Fruit fly (Drosophila melanogaster): Measurements from ENCODE around the gene Axud1.

Gene Axud1

dm6 chr2L:2380805-2381204 lies 15.7 kb downstream of the Axud1 start, which contains the start of gene Eogt (continued):
- TF ChIP-seq pho (GFP tag; optimal IDR thresholded peaks at IDR 0.05) = peak; percentile 76
- TF ChIP-seq Hmx (GFP tag; optimal IDR thresholded peaks at IDR 0.05) = peak; percentile 5
- peak; percentile 43 for TF ChIP-seq CG6765 (GFP tag; optimal IDR thresholded peaks at IDR 0.05)
- TF ChIP-seq CG9437 (GFP tag; optimal IDR thresholded peaks at IDR 0.05) = peak; percentile 84
- peak; percentile 85 for TF ChIP-seq Ravus (GFP tag; IDR thresholded peaks at IDR 0.05)
- TF ChIP-seq CG42726 (GFP tag; IDR thresholded peaks at IDR 0.05; ENCODE audit: partially characterized antibody) = no peak
- peak; percentile 94 for TF ChIP-seq CG32767 (GFP tag; IDR thresholded peaks at IDR 0.05)
- no peak for TF ChIP-seq MESR4 (GFP tag; optimal IDR thresholded peaks at IDR 0.05)
- peak; percentile 84 for TF ChIP-seq CG2875 (GFP tag; optimal IDR thresholded peaks at IDR 0.05)
- TF ChIP-seq Hand (GFP tag; optimal IDR thresholded peaks at IDR 0.05) = peak; percentile 64
- TF ChIP-seq Nf-YC (tag; optimal IDR thresholded peaks at IDR 0.05) = peak; percentile 72
- peak; percentile 89 for TF ChIP-seq CG7556 (GFP tag; optimal IDR thresholded peaks at IDR 0.05)
- peak; percentile 93 for TF ChIP-seq CG9817 (tag; optimal IDR thresholded peaks at IDR 0.05)
- TF ChIP-seq lola (GFP tag; optimal IDR thresholded peaks at IDR 0.05) = peak in 1 of 3 experiments; percentile 93
- TF ChIP-seq Fer2 (tag; optimal IDR thresholded peaks at IDR 0.05) = peak; percentile 85
- no peak for TF ChIP-seq hbn (GFP tag; IDR thresholded peaks at IDR 0.05; ENCODE audit: partially characterized antibody)
- TF ChIP-seq ftz-f1 (GFP tag; optimal IDR thresholded peaks at IDR 0.05) = no peak
- TF ChIP-seq CG1603 (tag; optimal IDR thresholded peaks at IDR 0.05) = peak; percentile 98
- TF ChIP-seq CG6272 (GFP tag; IDR thresholded peaks at IDR 0.05) = peak; percentile 95
- no peak for TF ChIP-seq bbx (GFP tag; IDR thresholded peaks at IDR 0.05; ENCODE audit: partially characterized antibody)
- peak; percentile 96 for TF ChIP-seq Ets65A (GFP tag)
- peak; percentile 92 for TF ChIP-seq CG2678 (tag; optimal IDR thresholded peaks at IDR 0.05)
- TF ChIP-seq jumu (GFP tag; optimal IDR thresholded peaks at IDR 0.05) = peak; percentile 53
- TF ChIP-seq CG12071 (GFP tag; optimal IDR thresholded peaks at IDR 0.05) = peak; percentile 56
- TF ChIP-seq E2f1 (GFP tag; IDR thresholded peaks at IDR 0.05) = peak; percentile 98
- peak; percentile 63 for TF ChIP-seq Bteb2 (GFP tag; optimal IDR thresholded peaks at IDR 0.05)
- TF ChIP-seq salm (tag; optimal IDR thresholded peaks at IDR 0.05) = peak; percentile 90
- no peak for TF ChIP-seq pb (GFP tag; optimal IDR thresholded peaks at IDR 0.05)
- TF ChIP-seq CG33213 (GFP tag; optimal IDR thresholded peaks at IDR 0.05) = peak; percentile 48
- peak; percentile 94 for TF ChIP-seq grau (tag; optimal IDR thresholded peaks at IDR 0.05)
- peak; percentile 97 for TF ChIP-seq CG32532 (GFP tag; IDR thresholded peaks at IDR 0.05)
- peak; percentile 89 for TF ChIP-seq dan (GFP tag; IDR thresholded peaks at IDR 0.05)
- no peak; the same call in 1 of the 2 replicates for TF ChIP-seq CkIIα-i1 (GFP tag; IDR thresholded peaks at IDR 0.05)
- peak; percentile 95 for TF ChIP-seq HmgZ (tag; optimal IDR thresholded peaks at IDR 0.05)
- peak; percentile 97 for TF ChIP-seq ttk (GFP tag; IDR thresholded peaks at IDR 0.05)
- peak; percentile 97 for TF ChIP-seq CG11695 (GFP tag; IDR thresholded peaks at IDR 0.05)
- peak; percentile 59 for TF ChIP-seq CG7928 (GFP tag; optimal IDR thresholded peaks at IDR 0.05)
- TF ChIP-seq Hsf (GFP tag; optimal IDR thresholded peaks at IDR 0.05) = peak; percentile 92
- TF ChIP-seq Pdp1 (GFP tag; optimal IDR thresholded peaks at IDR 0.05) = peak; percentile 82 to 85
- peak; percentile 98 for TF ChIP-seq slbo (GFP tag; IDR thresholded peaks at IDR 0.05)
- TF ChIP-seq lov (optimal IDR thresholded peaks at IDR 0.05) = no peak
- TF ChIP-seq lov (GFP tag; IDR thresholded peaks at IDR 0.05) = peak; percentile 96
- peak; percentile 98 for TF ChIP-seq dysf (GFP tag; IDR thresholded peaks at IDR 0.05)
- TF ChIP-seq CG3407 (GFP tag; optimal IDR thresholded peaks at IDR 0.05) = peak; percentile 86
- TF ChIP-seq CG10462 (GFP tag; optimal IDR thresholded peaks at IDR 0.05) = peak; percentile 90
- peak; percentile 76 to 91 for TF ChIP-seq dpn (GFP tag; optimal IDR thresholded peaks at IDR 0.05)
- peak; percentile 65 for TF ChIP-seq CG17802 (tag; optimal IDR thresholded peaks at IDR 0.05)
- TF ChIP-seq amos (GFP tag; IDR thresholded peaks at IDR 0.05; ENCODE audit: partially characterized antibody) = no peak
- peak; percentile 83 for TF ChIP-seq CG7271 (tag; optimal IDR thresholded peaks at IDR 0.05)
- peak; percentile 96 for TF ChIP-seq ase (GFP tag; IDR thresholded peaks at IDR 0.05)
- peak; percentile 93 for TF ChIP-seq gcm (GFP tag; optimal IDR thresholded peaks at IDR 0.05)

Data from whole organism, embryonic.